Worm (Caenorhabditis elegans) whole organism, L4 larva: Measurements from ENCODE around the gene lact-7.

Experiments used
- R02D3.7 ChIP-seq: fragments of 150-350 bp; sonication (generic microtip); optimal IDR thresholded peaks from 3 replicates; lab custom pipeline; 2014; ENCODE audit warnings: missing biosample characterization, missing genetic modification characterization
- ceh-82 ChIP-seq: sonication (generic microtip); optimal IDR thresholded peaks from 2 replicates; lab custom pipeline; 2017; ENCODE audit warnings: missing biosample characterization, missing genetic modification characterization
- unc-62 ChIP-seq, 3 experiments: fragments of 150-350 bp in 1 of 3; sonication (generic microtip); optimal IDR thresholded peaks in 2 of 3; peaks in 1 of 3; 1 replicate in 1 of 3; 2 replicates in 2 of 3; lab custom pipeline; 2014 to 2017; ENCODE audit warnings: missing biosample characterization in 3 of 3, missing genetic modification characterization in 3 of 3, missing genetic modification reagents in 3 of 3, missing genotype in 1 of 3

DNA sequence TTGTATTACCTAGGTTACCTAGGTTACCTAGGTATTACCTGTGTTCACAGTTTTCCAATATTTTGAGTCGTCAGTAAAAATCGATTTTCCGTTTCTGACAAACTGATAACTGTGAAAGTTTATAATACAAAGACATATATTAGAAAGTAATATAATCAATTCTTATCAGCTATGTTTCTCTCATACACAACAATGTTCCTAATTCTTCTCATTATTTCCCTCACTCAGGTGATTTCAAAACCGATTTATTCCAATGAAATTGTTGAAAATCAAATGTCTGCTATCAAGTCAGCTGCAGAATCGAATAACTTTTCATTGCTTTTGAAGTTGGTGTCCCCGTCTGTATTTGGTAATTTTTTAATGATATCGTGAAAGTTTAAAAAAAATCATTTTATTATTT is 45.1 kb downstream of the lact-7 start, which contains the start of gene C34E11.4:
- TF ChIP-seq R02D3.7 (tag; lab: Kevin White, UChicago) (no peak), unc-62 (GFP tag; optimal IDR thresholded peaks at IDR 0.05 in 1 of 2; lab: Kevin White, UChicago) (no peak), unc-62 (tag; optimal IDR thresholded peaks at IDR 0.05; lab: Kevin White, UChicago) (no peak), ceh-82 (tag; lab: Kevin White, UChicago) (no peak)
